Worm (Caenorhabditis elegans): ENCODE data around the gene ZC250.4.

ZC250.4 gene

ce11 chrV:5826592-5826991, 13.7 kb upstream of the ZC250.4 start, which contains the start of gene let-418:
let-418 (plus strand) TSS chrV:5826833.
- TF ChIP-seq pros-1 (tag; optimal IDR thresholded peaks at IDR 0.05) (no peak), sox-4 (tag; optimal IDR thresholded peaks at IDR 0.05) (no peak), elt-4 (tag; optimal IDR thresholded peaks at IDR 0.05) (no peak), Y22D7AL.16 (tag; optimal IDR thresholded peaks at IDR 0.05) (no peak), nfya-1 (tag; optimal IDR thresholded peaks at IDR 0.05) (no peak), ceh-24 (tag; optimal IDR thresholded peaks at IDR 0.05) (no peak), hlh-8 (tag; optimal IDR thresholded peaks at IDR 0.05) (no peak), ceh-9 (tag; optimal IDR thresholded peaks at IDR 0.05) (no peak), che-1 (tag; optimal IDR thresholded peaks at IDR 0.05) (no peak), ceh-18 (tag; optimal IDR thresholded peaks at IDR 0.05) (no peak), eyg-1 (tag; optimal IDR thresholded peaks at IDR 0.05) (no peak), F13H6.1 (tag; optimal IDR thresholded peaks at IDR 0.05) (no peak), sox-2 (GFP tag; IDR thresholded peaks at IDR 0.05) (no peak), pat-9 (tag; optimal IDR thresholded peaks at IDR 0.05) (no peak)

ce11 chrV:5825478-5825877, 12.5 kb upstream of the ZC250.4 start:
- no peak for TF ChIP-seq ahr-1 (tag; optimal IDR thresholded peaks at IDR 0.05)
- TF ChIP-seq hlh-8 (tag; optimal IDR thresholded peaks at IDR 0.05): no peak
- no peak for TF ChIP-seq fkh-6 (tag; optimal IDR thresholded peaks at IDR 0.05)
- no peak for TF ChIP-seq ceh-9 (tag; optimal IDR thresholded peaks at IDR 0.05)
- no peak for TF ChIP-seq fax-1 (tag; optimal IDR thresholded peaks at IDR 0.05)
- no peak for TF ChIP-seq unc-86 (tag; optimal IDR thresholded peaks at IDR 0.05)
- no peak for TF ChIP-seq tbx-2 (tag; optimal IDR thresholded peaks at IDR 0.05)
- no peak for TF ChIP-seq gmeb-2 (tag; optimal IDR thresholded peaks at IDR 0.05)
- no peak for TF ChIP-seq pqm-1 (tag; optimal IDR thresholded peaks at IDR 0.05)
- no peak for TF ChIP-seq hlh-15 (tag; optimal IDR thresholded peaks at IDR 0.05)
- TF ChIP-seq ttx-3 (tag; optimal IDR thresholded peaks at IDR 0.05): no peak
- TF ChIP-seq C38D4.7 (GFP tag; optimal IDR thresholded peaks at IDR 0.05): no peak
- TF ChIP-seq pag-3 (tag; optimal IDR thresholded peaks at IDR 0.05; ENCODE audit: borderline replicate concordance): no peak
- TF ChIP-seq dmd-4 (tag; optimal IDR thresholded peaks at IDR 0.05; ENCODE audit: borderline replicate concordance): no peak
- TF ChIP-seq ceh-48 (tag; optimal IDR thresholded peaks at IDR 0.05): no peak
- TF ChIP-seq ztf-16 (tag; optimal IDR thresholded peaks at IDR 0.05): no peak

ce11 chrV:5822968-5823367, 10.0 kb upstream of the ZC250.4 start:
- TF ChIP-seq ceh-45 (GFP tag; IDR thresholded peaks at IDR 0.05): no peak
- TF ChIP-seq F13H6.1 (tag; optimal IDR thresholded peaks at IDR 0.05): no peak
- TF ChIP-seq zip-5 (tag; optimal IDR thresholded peaks at IDR 0.05): no peak

- no peak for TF ChIP-seq unc-55 (GFP tag; optimal IDR thresholded peaks at IDR 0.05)
- no peak for TF ChIP-seq ceh-31 (tag; optimal IDR thresholded peaks at IDR 0.05)
- TF ChIP-seq rnt-1 (tag; optimal IDR thresholded peaks at IDR 0.05): no peak
- TF ChIP-seq tbx-2 (tag; optimal IDR thresholded peaks at IDR 0.05): no peak
- no peak for TF ChIP-seq ztf-16 (tag; optimal IDR thresholded peaks at IDR 0.05)
- no peak for TF ChIP-seq ceh-22 (tag; optimal IDR thresholded peaks at IDR 0.05)
- peak; percentile 26 for TF ChIP-seq elt-2 (tag; optimal IDR thresholded peaks at IDR 0.05)
Measured at ce11 chrV:5821451-5822143, 8.7 kb upstream of the ZC250.4 start.

ce11 chrV:5820401-5820800, 7.5 kb upstream of the ZC250.4 start:
- no peak for TF ChIP-seq fax-1 (tag; optimal IDR thresholded peaks at IDR 0.05)
- TF ChIP-seq odd-2 (tag; optimal IDR thresholded peaks at IDR 0.05): no peak
- TF ChIP-seq pha-4 (tag; optimal IDR thresholded peaks at IDR 0.05): no peak
- no peak for TF ChIP-seq lin-11 (tag; optimal IDR thresholded peaks at IDR 0.05)
- TF ChIP-seq unc-42 (tag; optimal IDR thresholded peaks at IDR 0.05): no peak
- TF ChIP-seq ttx-3 (tag; optimal IDR thresholded peaks at IDR 0.05): no peak
- no peak for TF ChIP-seq unc-55 (GFP tag; optimal IDR thresholded peaks at IDR 0.05)
- TF ChIP-seq tbx-2 (tag; optimal IDR thresholded peaks at IDR 0.05): no peak
- TF ChIP-seq pqm-1 (tag; optimal IDR thresholded peaks at IDR 0.05): no peak
